Worm (Caenorhabditis elegans) whole organism, early embryonic: Measurements from ENCODE around the gene fbxa-30.

ENCODE experiments used
- F13C5.2 ChIP-seq: sonication (generic microtip); optimal IDR thresholded peaks from 2 replicates; lab custom pipeline; 2017; ENCODE audit warnings: mild to moderate bottlenecking, missing genetic modification characterization, inconsistent platforms, missing compliant biosample characterization
- tbx-37 ChIP-seq: fragments of 200-800 bp; sonication (Bioruptor generic); conservative IDR thresholded peaks from 2 replicates; pipeline ENCODE4 v1.3.6; 2022; ENCODE audit warnings: missing genetic modification reagents, missing genetic modification characterization, missing compliant biosample characterization

DNA sequence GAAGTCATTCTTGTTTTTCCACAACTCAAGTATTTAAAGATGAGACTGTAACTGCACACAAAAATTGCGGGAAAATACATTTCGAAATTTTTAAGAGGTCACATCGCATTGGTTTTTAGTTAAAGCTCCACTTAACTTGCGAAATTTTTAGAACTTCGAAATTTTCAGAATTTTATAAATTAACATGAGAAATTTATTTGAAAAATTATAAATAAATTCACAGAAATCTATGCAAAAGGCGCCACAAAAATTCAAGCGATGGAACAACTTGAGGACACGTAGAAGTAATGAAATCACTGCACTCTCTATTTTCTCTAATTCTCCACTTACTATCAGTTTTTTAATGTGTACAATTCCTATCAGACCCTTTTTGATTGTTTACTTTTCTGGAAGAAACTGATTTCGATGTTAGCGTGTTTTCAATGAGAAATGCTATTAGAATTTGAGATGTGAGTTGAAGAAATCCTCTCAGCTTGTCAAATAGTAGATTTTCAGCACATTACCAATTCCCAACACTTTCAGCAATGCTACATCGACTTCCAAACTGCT, 4.0 kb downstream of the fbxa-30 start, which contains the start of gene fbxa-31:
- TF ChIP-seq tbx-37 (no peak), F13C5.2 (no peak)
